Worm (Caenorhabditis elegans) whole organism, late embryonic: ENCODE measurements around the gene ark-1.

Source experiments
- C08G9.2 ChIP-seq: sonication (generic microtip); optimal IDR thresholded peaks from 2 replicates; lab custom pipeline; 2016; ENCODE audit warnings: mild to moderate bottlenecking, missing genetic modification characterization, moderate library complexity, missing compliant biosample characterization
- F13H6.1 ChIP-seq: sonication (generic microtip); optimal IDR thresholded peaks from 2 replicates; lab custom pipeline; 2016; ENCODE audit warnings: missing genetic modification characterization, missing compliant biosample characterization
- K02D7.2 ChIP-seq: sonication (generic microtip); optimal IDR thresholded peaks from 2 replicates; lab custom pipeline; 2017; ENCODE audit warnings: mild to moderate bottlenecking, missing genetic modification characterization, missing compliant biosample characterization
- T23F11.4 ChIP-seq: fragments of 200-800 bp; sonication (Bioruptor generic); optimal IDR thresholded peaks from 2 replicates; lab custom pipeline; 2018; ENCODE audit warnings: mild to moderate bottlenecking, missing genetic modification characterization, missing compliant biosample characterization
- Y22D7AL.16 ChIP-seq: sonication (generic microtip); optimal IDR thresholded peaks from 2 replicates; lab custom pipeline; 2016; ENCODE audit warnings: missing genetic modification characterization, missing compliant biosample characterization
- ahr-1 ChIP-seq: sonication (generic microtip); optimal IDR thresholded peaks from 2 replicates; lab custom pipeline; 2016; ENCODE audit warnings: missing genetic modification characterization, missing compliant biosample characterization
- ama-1 ChIP-seq: fragments of 150-350 bp; optimal IDR thresholded peaks from 2 replicates; lab custom pipeline; 2014
- ceh-14 ChIP-seq: sonication (generic microtip); optimal IDR thresholded peaks from 2 replicates; lab custom pipeline; 2016; ENCODE audit warnings: missing genotype, missing genetic modification characterization, missing compliant biosample characterization
- ceh-18 ChIP-seq: sonication (generic microtip); optimal IDR thresholded peaks from 2 replicates; lab custom pipeline; 2016; ENCODE audit warnings: missing genetic modification characterization, missing compliant biosample characterization
- ceh-2 ChIP-seq: sonication (generic microtip); optimal IDR thresholded peaks from 2 replicates; lab custom pipeline; 2016; ENCODE audit warnings: missing genotype, missing genetic modification characterization, missing compliant biosample characterization
- ceh-22 ChIP-seq: sonication (generic microtip); optimal IDR thresholded peaks from 2 replicates; lab custom pipeline; 2017; ENCODE audit warnings: missing biosample characterization, missing genetic modification characterization
- ceh-24 ChIP-seq: sonication (generic microtip); optimal IDR thresholded peaks from 2 replicates; lab custom pipeline; 2016; ENCODE audit warnings: mild to moderate bottlenecking, missing genetic modification characterization, missing compliant biosample characterization
- ceh-31 ChIP-seq: sonication (generic microtip); optimal IDR thresholded peaks from 2 replicates; lab custom pipeline; 2016; ENCODE audit warnings: missing genetic modification characterization, missing compliant biosample characterization
- ceh-45 ChIP-seq: fragments of 200-800 bp; sonication (Bioruptor generic); IDR thresholded peaks from 2 replicates; pipeline ENCODE4 v1.3.6; 2022; ENCODE audit warnings: missing genetic modification reagents, missing genetic modification characterization, missing compliant biosample characterization
- ceh-48 ChIP-seq: sonication (generic microtip); optimal IDR thresholded peaks from 2 replicates; lab custom pipeline; 2016; ENCODE audit warnings: missing genetic modification characterization, inconsistent platforms, missing compliant biosample characterization
- ceh-6 ChIP-seq: fragments of 200-800 bp; sonication (Bioruptor generic); optimal IDR thresholded peaks from 2 replicates; lab custom pipeline; 2018; ENCODE audit warnings: mild to moderate bottlenecking, missing genetic modification characterization, missing compliant biosample characterization
- dmd-4 ChIP-seq: sonication (generic microtip); optimal IDR thresholded peaks from 2 replicates; lab custom pipeline; 2016; ENCODE audit warnings: borderline replicate concordance, missing genetic modification characterization, missing compliant biosample characterization
- elt-2 ChIP-seq: sonication (generic microtip); optimal IDR thresholded peaks from 2 replicates; lab custom pipeline; 2016; ENCODE audit warnings: missing genetic modification reagents, missing genetic modification characterization, missing compliant biosample characterization
- elt-4 ChIP-seq: sonication (generic microtip); optimal IDR thresholded peaks from 2 replicates; lab custom pipeline; 2016; ENCODE audit warnings: missing genetic modification characterization, missing compliant biosample characterization
- ets-4 ChIP-seq: sonication (generic microtip); optimal IDR thresholded peaks from 2 replicates; lab custom pipeline; 2016; ENCODE audit warnings: missing genetic modification characterization, missing compliant biosample characterization
- fax-1 ChIP-seq: sonication (generic microtip); optimal IDR thresholded peaks from 2 replicates; lab custom pipeline; 2016; ENCODE audit warnings: missing genotype, missing genetic modification characterization, missing compliant biosample characterization
- gmeb-2 ChIP-seq: sonication (generic microtip); optimal IDR thresholded peaks from 2 replicates; lab custom pipeline; 2016; ENCODE audit warnings: missing genetic modification characterization, inconsistent platforms, missing compliant biosample characterization
- hlh-15 ChIP-seq: sonication (generic microtip); optimal IDR thresholded peaks from 2 replicates; lab custom pipeline; 2016; ENCODE audit warnings: missing genetic modification characterization, missing compliant biosample characterization
- hlh-30 ChIP-seq: sonication (generic microtip); optimal IDR thresholded peaks from 2 replicates; lab custom pipeline; 2017; ENCODE audit warnings: antibody characterized with exemption, missing genetic modification characterization, missing compliant biosample characterization; ENCODE audit not compliant: insufficient read depth
- hlh-6 ChIP-seq: sonication (generic microtip); optimal IDR thresholded peaks from 2 replicates; lab custom pipeline; 2016; ENCODE audit warnings: missing genotype, missing genetic modification characterization, missing compliant biosample characterization
- hlh-8 ChIP-seq: sonication (generic microtip); optimal IDR thresholded peaks from 2 replicates; lab custom pipeline; 2016; ENCODE audit warnings: missing genotype, missing genetic modification characterization, missing compliant biosample characterization
- lin-11 ChIP-seq: fragments of 200-800 bp; sonication (Bioruptor generic); optimal IDR thresholded peaks from 2 replicates; lab custom pipeline; 2018; ENCODE audit warnings: mild to moderate bottlenecking, missing genetic modification characterization, missing compliant biosample characterization
- madf-2 ChIP-seq: sonication (generic microtip); optimal IDR thresholded peaks from 2 replicates; lab custom pipeline; 2017; ENCODE audit warnings: missing genetic modification characterization, missing compliant biosample characterization
- mec-3 ChIP-seq: sonication (generic microtip); optimal IDR thresholded peaks from 2 replicates; lab custom pipeline; 2016; ENCODE audit warnings: borderline replicate concordance, missing genetic modification characterization, missing compliant biosample characterization
- nfya-1 ChIP-seq: sonication (generic microtip); optimal IDR thresholded peaks from 2 replicates; lab custom pipeline; 2017; ENCODE audit warnings: missing genetic modification characterization, mild to moderate bottlenecking, missing compliant biosample characterization, antibody characterized with exemption, moderate library complexity
- nhr-11 ChIP-seq: fragments of 150-350 bp; optimal IDR thresholded peaks from 2 replicates; lab custom pipeline; 2014; ENCODE audit warnings: missing biosample characterization, missing genetic modification characterization
- odd-2 ChIP-seq: sonication (generic microtip); optimal IDR thresholded peaks from 2 replicates; lab custom pipeline; 2017; ENCODE audit warnings: antibody characterized with exemption, mild to moderate bottlenecking, missing genetic modification characterization, missing compliant biosample characterization
- pat-9 ChIP-seq: fragments of 200-800 bp; sonication (Bioruptor generic); optimal IDR thresholded peaks from 2 replicates; lab custom pipeline; 2018; ENCODE audit warnings: mild to moderate bottlenecking, missing genetic modification characterization, moderate library complexity, missing compliant biosample characterization
- pax-1 ChIP-seq: fragments of 150-350 bp; optimal IDR thresholded peaks from 2 replicates; lab custom pipeline; 2014; ENCODE audit warnings: missing biosample characterization, missing genetic modification characterization
- pha-2 ChIP-seq: sonication (generic microtip); optimal IDR thresholded peaks from 2 replicates; lab custom pipeline; 2017; ENCODE audit warnings: mild to moderate bottlenecking, missing genetic modification characterization, missing compliant biosample characterization
- pha-4 ChIP-seq: fragments of 150-350 bp; optimal IDR thresholded peaks from 2 replicates; lab custom pipeline; 2018; ENCODE audit warnings: missing biosample characterization, missing genetic modification reagents, missing genetic modification characterization
- pros-1 ChIP-seq: fragments of 150-350 bp; optimal IDR thresholded peaks from 2 replicates; lab custom pipeline; 2014; ENCODE audit warnings: missing biosample characterization, missing genetic modification reagents, missing genetic modification characterization
- rnt-1 ChIP-seq: sonication (generic microtip); optimal IDR thresholded peaks from 2 replicates; lab custom pipeline; 2016; ENCODE audit warnings: missing genetic modification characterization, missing compliant biosample characterization
- sox-2 ChIP-seq: fragments of 200-800 bp; sonication (Bioruptor generic); IDR thresholded peaks from 2 replicates; pipeline ENCODE4 v1.3.6; 2022; ENCODE audit warnings: missing genetic modification reagents, missing genetic modification characterization, missing compliant biosample characterization
- sox-4 ChIP-seq: sonication (generic microtip); optimal IDR thresholded peaks from 2 replicates; lab custom pipeline; 2017; ENCODE audit warnings: mild to moderate bottlenecking, missing genetic modification characterization, inconsistent platforms, missing compliant biosample characterization
- syd-9 ChIP-seq: sonication (generic microtip); optimal IDR thresholded peaks from 2 replicates; lab custom pipeline; 2016; ENCODE audit warnings: mild to moderate bottlenecking, missing genetic modification characterization, moderate library complexity, missing compliant biosample characterization
- ttx-3 ChIP-seq: sonication (generic microtip); optimal IDR thresholded peaks from 2 replicates; lab custom pipeline; 2016; ENCODE audit warnings: missing genetic modification reagents, missing genetic modification characterization, missing compliant biosample characterization
- unc-42 ChIP-seq: sonication (generic microtip); optimal IDR thresholded peaks from 2 replicates; lab custom pipeline; 2016; ENCODE audit warnings: missing genotype, missing genetic modification characterization, missing compliant biosample characterization
- unc-86 ChIP-seq: sonication (generic microtip); optimal IDR thresholded peaks from 2 replicates; lab custom pipeline; 2016; ENCODE audit warnings: missing genetic modification characterization, missing compliant biosample characterization
- ztf-16 ChIP-seq: sonication (generic microtip); optimal IDR thresholded peaks from 2 replicates; lab custom pipeline; 2017; ENCODE audit warnings: missing genetic modification characterization, missing compliant biosample characterization

ark-1 gene

DNA sequence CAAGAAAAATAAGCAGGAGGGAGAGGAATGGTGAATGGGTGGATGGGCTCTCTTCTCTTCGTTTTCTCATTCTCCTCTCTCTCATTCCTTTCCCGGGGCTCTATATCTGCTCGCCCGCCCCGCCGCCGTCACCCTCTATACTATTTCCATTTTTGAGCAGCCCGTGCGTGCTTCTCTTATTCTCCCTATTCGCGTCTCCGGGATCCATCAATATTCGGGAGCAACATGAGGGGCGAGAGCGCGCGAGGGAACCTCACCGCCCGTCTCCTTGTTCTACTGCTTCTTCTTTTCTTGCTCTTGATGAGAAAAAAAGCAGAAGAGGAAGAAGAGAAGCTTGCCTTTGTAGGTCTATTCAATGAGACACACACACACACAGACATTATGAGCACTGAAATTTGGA lies 46.7 kb downstream of the ark-1 start (continued):
- TF ChIP-seq ceh-2 (tag; lab: Kevin White, UChicago) (no peak), T23F11.4 (GFP tag; lab: Kevin White, UChicago) (no peak), madf-2 (tag; lab: Kevin White, UChicago) (no peak), nfya-1 (tag; lab: Kevin White, UChicago) (peak; percentile 42), sox-4 (no peak), unc-86 (tag; lab: Kevin White, UChicago) (no peak), hlh-8 (tag; lab: Kevin White, UChicago) (no peak), ztf-16 (no peak), ets-4 (no peak), nhr-11 (tag; lab: Kevin White, UChicago) (no peak), rnt-1 (tag; lab: Kevin White, UChicago) (no peak), ceh-24 (tag; lab: Kevin White, UChicago) (no peak), ceh-14 (tag; lab: Kevin White, UChicago) (no peak), ceh-45 (GFP tag; lab: Robert Waterston, UW) (no peak), ama-1 (no peak), elt-4 (tag; lab: Kevin White, UChicago) (no peak)
- TF ChIP-seq, all 69 proteins: peak for 8

DNA sequence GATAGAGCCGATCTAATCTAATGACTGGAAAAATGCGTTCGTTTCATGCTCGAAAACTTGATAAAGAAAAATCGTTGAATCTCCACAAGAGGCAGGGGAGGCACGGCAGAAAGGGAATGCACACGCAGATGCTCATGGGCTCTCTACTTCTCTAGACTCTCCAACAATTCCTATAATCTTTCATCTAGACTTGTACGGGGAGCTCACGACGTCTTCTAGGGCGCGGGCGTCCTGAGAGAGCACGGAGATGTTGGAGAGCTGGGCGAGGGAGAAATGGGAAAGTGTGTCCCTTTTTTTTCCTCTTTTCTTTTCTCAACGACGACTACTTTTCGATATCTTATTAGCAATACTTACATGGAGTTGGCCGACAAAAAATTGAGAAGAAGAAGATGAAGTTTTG lies 47.6 kb downstream of the ark-1 start:
- no peak for TF ChIP-seq elt-2 (tag; lab: Kevin White, UChicago)
- peak; percentile 60 for TF ChIP-seq unc-42
- peak; percentile 21 for TF ChIP-seq ceh-31 (tag; lab: Kevin White, UChicago)

DNA sequence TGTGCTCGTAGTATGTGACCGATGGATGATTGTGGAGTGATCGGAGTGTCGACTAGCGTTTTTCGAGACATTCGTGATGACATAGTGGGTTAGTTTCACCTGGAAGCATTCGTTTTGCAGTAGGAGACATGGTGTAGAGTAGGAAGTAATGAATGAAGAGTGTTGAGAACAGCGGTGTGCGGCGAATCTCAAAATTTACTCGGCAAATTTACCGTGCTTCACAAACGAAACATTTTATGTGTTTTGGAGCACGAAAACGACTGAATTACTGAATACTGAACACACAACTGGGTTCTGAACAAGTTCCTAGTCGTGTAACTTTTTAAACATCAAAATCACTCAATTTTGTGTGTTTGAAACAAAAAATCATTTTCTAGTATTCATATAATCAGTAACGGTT lies 49.8 kb downstream of the ark-1 start, which contains the start of gene K08E7.6:
Gene K08E7.6, minus strand, starts transcription at position 101 of the 400 bp plus-strand sequence.
- TF ChIP-seq ahr-1, result no peak
- TF ChIP-seq lin-11, result no peak
- no peak for TF ChIP-seq pha-4 (tag; lab: Kevin White, UChicago)
- TF ChIP-seq pat-9 (tag; lab: Kevin White, UChicago), result no peak
- no peak for TF ChIP-seq C08G9.2 (tag; lab: Kevin White, UChicago)
- no peak for TF ChIP-seq ceh-48 (tag; lab: Kevin White, UChicago)
- TF ChIP-seq pros-1 (tag; lab: Kevin White, UChicago), result no peak
- no peak for TF ChIP-seq K02D7.2
- TF ChIP-seq sox-2 (GFP tag; lab: Robert Waterston, UW), result no peak
- no peak for TF ChIP-seq ceh-18 (tag; lab: Kevin White, UChicago)
- no peak for TF ChIP-seq hlh-15 (tag; lab: Kevin White, UChicago)
- TF ChIP-seq hlh-30, result no peak
- TF ChIP-seq ceh-22 (tag; lab: Kevin White, UChicago), result no peak
- no peak for TF ChIP-seq syd-9 (tag; lab: Kevin White, UChicago)
- no peak for TF ChIP-seq dmd-4 (tag; lab: Kevin White, UChicago)
- no peak for TF ChIP-seq gmeb-2 (tag; lab: Kevin White, UChicago)
- TF ChIP-seq pax-1, result no peak
- TF ChIP-seq pha-2 (tag; lab: Kevin White, UChicago), result no peak

DNA sequence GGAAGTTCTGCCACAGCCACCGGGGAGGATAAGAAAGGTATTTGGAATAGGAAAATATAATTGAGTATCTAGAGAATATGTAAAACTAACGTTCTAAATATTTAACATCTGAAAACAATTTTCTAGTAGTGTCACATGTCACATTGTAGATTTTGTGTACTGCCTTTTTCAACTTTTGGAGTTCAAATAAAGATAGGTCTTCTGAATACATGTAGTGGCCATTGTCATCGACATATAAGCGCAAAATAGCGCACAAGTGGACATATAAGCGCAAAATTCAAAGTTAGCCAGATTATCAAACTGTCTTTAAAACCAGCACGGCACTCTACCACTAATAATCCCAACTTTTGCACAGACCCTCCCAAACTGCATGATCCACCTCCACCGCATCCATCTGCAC lies 56.6 kb downstream of the ark-1 start:
- no peak for TF ChIP-seq odd-2
- TF ChIP-seq fax-1, result no peak
- TF ChIP-seq elt-4 (tag; lab: Kevin White, UChicago), result no peak
- TF ChIP-seq Y22D7AL.16 (tag; lab: Kevin White, UChicago), result no peak
- no peak for TF ChIP-seq pat-9 (tag; lab: Kevin White, UChicago)
- no peak for TF ChIP-seq K02D7.2
- TF ChIP-seq hlh-6 (tag; lab: Kevin White, UChicago), result no peak
- no peak for TF ChIP-seq ttx-3 (tag; lab: Kevin White, UChicago)
- no peak for TF ChIP-seq ceh-6
- TF ChIP-seq ztf-16, result no peak
- TF ChIP-seq F13H6.1, result no peak
- TF ChIP-seq C08G9.2 (tag; lab: Kevin White, UChicago), result no peak
- TF ChIP-seq mec-3 (tag; lab: Kevin White, UChicago), result no peak
- no peak for TF ChIP-seq pros-1 (tag; lab: Kevin White, UChicago)
